Fruit fly (Drosophila melanogaster) whole organism, embryonic: Measurements from ENCODE around the gene CG3587.
A peak's percentile ranks its signal among the peaks of the same experiment; 100 is the strongest.

Source experiments
- Atf6 ChIP-seq: fragments of 200-800 bp; sonication (Bioruptor generic); IDR thresholded peaks from 2 replicates; pipeline ENCODE4 v1.3.6; 2022; ENCODE audit warnings: missing biosample characterization, missing genetic modification characterization
- CG10267 ChIP-seq: fragments of 200-800 bp; sonication (Bioruptor generic); optimal IDR thresholded peaks from 2 replicates; lab custom pipeline; 2018; ENCODE audit warnings: missing biosample characterization, mild to moderate bottlenecking, missing genetic modification characterization, moderate library complexity
- CG10543 ChIP-seq: fragments of 200-800 bp; sonication (Bioruptor generic); optimal IDR thresholded peaks from 3 replicates; lab custom pipeline; 2017; ENCODE audit warnings: missing biosample characterization, mild to moderate bottlenecking, missing genetic modification characterization, moderate library complexity
- CG10959 ChIP-seq: fragments of 200-800 bp; sonication (Bioruptor generic); IDR thresholded peaks from 2 replicates; pipeline ENCODE4 v1.3.6; 2022; ENCODE audit warnings: missing biosample characterization, missing genetic modification characterization
- CG11398 ChIP-seq: fragments of 200-800 bp; sonication (Bioruptor generic); optimal IDR thresholded peaks from 2 replicates; lab custom pipeline; 2016; ENCODE audit warnings: missing biosample characterization, missing genetic modification characterization
- CG11504 ChIP-seq: fragments of 200-800 bp; sonication (Bioruptor generic); optimal IDR thresholded peaks from 3 replicates; lab custom pipeline; 2019; ENCODE audit warnings: missing biosample characterization, mild to moderate bottlenecking, missing genetic modification characterization, moderate library complexity
- CG12299 ChIP-seq: fragments of 200-800 bp; sonication (Bioruptor generic); optimal IDR thresholded peaks from 2 replicates; lab custom pipeline; 2018; ENCODE audit warnings: missing biosample characterization, mild to moderate bottlenecking, missing genetic modification characterization
- CG12942 ChIP-seq: fragments of 200-800 bp; sonication (Bioruptor generic); optimal IDR thresholded peaks from 3 replicates; lab custom pipeline; 2016; ENCODE audit warnings: missing biosample characterization, missing genetic modification characterization
- CG13424 ChIP-seq: fragments of 200-800 bp; sonication (Bioruptor generic); optimal IDR thresholded peaks from 2 replicates; lab custom pipeline; 2019; ENCODE audit warnings: missing biosample characterization, mild to moderate bottlenecking, missing genetic modification characterization, moderate library complexity
- CG14965 ChIP-seq: fragments of 200-800 bp; sonication (Bioruptor generic); optimal IDR thresholded peaks from 2 replicates; lab custom pipeline; 2016; ENCODE audit warnings: missing biosample characterization, missing genetic modification characterization, borderline replicate concordance
- CG15479 ChIP-seq: fragments of 200-800 bp; sonication (Bioruptor generic); optimal IDR thresholded peaks from 3 replicates; lab custom pipeline; 2019; ENCODE audit warnings: missing biosample characterization, mild to moderate bottlenecking, missing genetic modification characterization, moderate library complexity
- CG15696 ChIP-seq: fragments of 200-800 bp; sonication (Bioruptor generic); optimal IDR thresholded peaks from 2 replicates; lab custom pipeline; 2019; ENCODE audit warnings: missing biosample characterization, mild to moderate bottlenecking, missing genetic modification characterization, moderate library complexity
- CG1603 ChIP-seq: fragments of 200-800 bp; sonication (Bioruptor generic); optimal IDR thresholded peaks from 2 replicates; lab custom pipeline; 2019; ENCODE audit warnings: missing biosample characterization, mild to moderate bottlenecking, missing genetic modification characterization, moderate library complexity
- CG17361 ChIP-seq: fragments of 200-800 bp; sonication (Bioruptor generic); IDR thresholded peaks from 3 replicates; pipeline ENCODE4 v1.3.6; 2022; ENCODE audit warnings: missing biosample characterization, missing genetic modification characterization
- CG1832 ChIP-seq: fragments of 200-800 bp; sonication (Bioruptor generic); optimal IDR thresholded peaks from 2 replicates; lab custom pipeline; 2017; ENCODE audit warnings: missing biosample characterization, mild to moderate bottlenecking, missing genetic modification characterization, inconsistent platforms
- CG2120 ChIP-seq: fragments of 200-800 bp; sonication (Bioruptor generic); optimal IDR thresholded peaks from 3 replicates; lab custom pipeline; 2016; ENCODE audit warnings: missing biosample characterization, missing genetic modification characterization
- CG31224 ChIP-seq: fragments of 200-800 bp; sonication (Bioruptor generic); IDR thresholded peaks from 2 replicates; pipeline ENCODE4 v1.3.6; 2022; ENCODE audit warnings: missing biosample characterization, missing genetic modification characterization
- CG6175 ChIP-seq: fragments of 200-800 bp; sonication (Bioruptor generic); IDR thresholded peaks from 3 replicates; pipeline ENCODE4 v1.3.6; 2022; ENCODE audit warnings: missing biosample characterization, missing genetic modification characterization
- CG6272 ChIP-seq: fragments of 200-800 bp; sonication (Bioruptor generic); IDR thresholded peaks from 2 replicates; pipeline ENCODE4 v1.3.6; 2022; ENCODE audit warnings: missing biosample characterization, missing genetic modification characterization
- CG7556 ChIP-seq: fragments of 200-800 bp; sonication (Bioruptor generic); optimal IDR thresholded peaks from 2 replicates; lab custom pipeline; 2017; ENCODE audit warnings: missing biosample characterization, mild to moderate bottlenecking, missing genetic modification characterization
- CG9817 ChIP-seq: fragments of 200-800 bp; sonication (Bioruptor generic); optimal IDR thresholded peaks from 2 replicates; lab custom pipeline; 2018; ENCODE audit warnings: missing biosample characterization, mild to moderate bottlenecking, missing genetic modification characterization, moderate library complexity
- D ChIP-seq, 2 experiments: fragments of 200-800 bp in 1 of 2; fragments of >200 bp in 1 of 2; sonication (Bioruptor generic) in 1 of 2; optimal IDR thresholded peaks; 2 replicates in 1 of 2; 3 replicates in 1 of 2; lab custom pipeline; 2017; ENCODE audit warnings: mild to moderate bottlenecking in 1 of 2, missing biosample characterization in 1 of 2, missing genetic modification characterization in 1 of 2, missing genetic modification reagents in 1 of 2
- Eip74EF ChIP-seq, 2 experiments: fragments of 200-800 bp in 1 of 2; fragments of >200 bp in 1 of 2; sonication (Bioruptor generic) in 1 of 2; optimal IDR thresholded peaks; 2 replicates each; lab custom pipeline; 2017 to 2019; ENCODE audit warnings: missing biosample characterization in 2 of 2, missing genetic modification characterization in 2 of 2, mild to moderate bottlenecking in 1 of 2, moderate library complexity in 1 of 2
- HLH3B ChIP-seq: fragments of 200-800 bp; sonication (Bioruptor generic); IDR thresholded peaks from 2 replicates; pipeline ENCODE4 v1.3.6; 2022; ENCODE audit warnings: missing biosample characterization, missing genetic modification characterization
- HLH4C ChIP-seq: fragments of 200-800 bp; sonication (Bioruptor generic); IDR thresholded peaks from 3 replicates; pipeline ENCODE4 v1.3.6; 2022; ENCODE audit warnings: missing biosample characterization, missing genetic modification characterization; ENCODE audit not compliant: partially characterized antibody
- Hr51 ChIP-seq, 2 experiments: fragments of 200-800 bp; sonication (Bioruptor generic); optimal IDR thresholded peaks; 2 replicates in 1 of 2; 3 replicates in 1 of 2; lab custom pipeline; 2016 to 2018; ENCODE audit warnings: missing biosample characterization in 2 of 2, missing genetic modification characterization in 2 of 2, mild to moderate bottlenecking in 1 of 2, moderate library complexity in 1 of 2
- Lhr ChIP-seq: fragments of 200-800 bp; sonication (Bioruptor generic); optimal IDR thresholded peaks from 3 replicates; lab custom pipeline; 2017; ENCODE audit warnings: mild to moderate bottlenecking, missing biosample characterization, missing genetic modification reagents, missing genetic modification characterization
- Mes4 ChIP-seq: fragments of 200-800 bp; sonication (Bioruptor generic); optimal IDR thresholded peaks from 2 replicates; lab custom pipeline; 2016; ENCODE audit warnings: missing biosample characterization, missing genetic modification characterization
- Oli ChIP-seq: fragments of 200-800 bp; sonication (Bioruptor generic); optimal IDR thresholded peaks from 2 replicates; lab custom pipeline; 2018; ENCODE audit warnings: missing biosample characterization, mild to moderate bottlenecking, missing genetic modification characterization, moderate library complexity
- Ravus ChIP-seq: fragments of 200-800 bp; sonication (Bioruptor generic); IDR thresholded peaks from 2 replicates; pipeline ENCODE4 v1.3.6; 2022; ENCODE audit warnings: missing biosample characterization, missing genetic modification characterization
- Sin3A ChIP-seq: fragments of >200 bp; optimal IDR thresholded peaks from 2 replicates; lab custom pipeline; 2018
- Xbp1 ChIP-seq: fragments of 200-800 bp; sonication (Bioruptor generic); optimal IDR thresholded peaks from 3 replicates; lab custom pipeline; 2016; ENCODE audit warnings: missing biosample characterization, mild to moderate bottlenecking, missing genetic modification characterization
- chinmo ChIP-seq: fragments of 200-800 bp; sonication (Bioruptor generic); IDR thresholded peaks from 4 replicates; pipeline ENCODE4 v1.3.6; 2022; ENCODE audit warnings: missing biosample characterization, missing genetic modification characterization; ENCODE audit not compliant: partially characterized antibody
- crc ChIP-seq: fragments of 200-800 bp; sonication (Bioruptor generic); optimal IDR thresholded peaks from 2 replicates; lab custom pipeline; 2016; ENCODE audit warnings: missing biosample characterization, missing genetic modification characterization
- en ChIP-seq: fragments of 200-800 bp; sonication (Bioruptor generic); optimal IDR thresholded peaks from 2 replicates; lab custom pipeline; 2016; ENCODE audit warnings: missing biosample characterization, missing genetic modification characterization
- gsb ChIP-seq: fragments of 200-800 bp; sonication (Bioruptor generic); IDR thresholded peaks from 2 replicates; pipeline ENCODE4 v1.3.6; 2022; ENCODE audit warnings: missing biosample characterization, missing genetic modification characterization
- jumu ChIP-seq: fragments of 200-800 bp; sonication (Bioruptor generic); optimal IDR thresholded peaks from 3 replicates; lab custom pipeline; 2016; ENCODE audit warnings: missing biosample characterization, missing genetic modification characterization
- lola ChIP-seq, 3 experiments: fragments of >200 bp in 2 of 3; fragments of 200-800 bp in 1 of 3; sonication (Bioruptor generic) in 1 of 3; optimal IDR thresholded peaks; 2 replicates each; lab custom pipeline; 2017 to 2019; ENCODE audit warnings: missing biosample characterization in 3 of 3, missing genetic modification characterization in 3 of 3, mild to moderate bottlenecking in 1 of 3, moderate library complexity in 1 of 3
- nerfin-2 ChIP-seq: fragments of 200-800 bp; sonication (Bioruptor generic); IDR thresholded peaks from 2 replicates; pipeline ENCODE4 v1.3.6; 2022; ENCODE audit warnings: missing biosample characterization, missing genetic modification characterization; ENCODE audit not compliant: partially characterized antibody
- odd ChIP-seq: fragments of 200-800 bp; sonication (Bioruptor generic); optimal IDR thresholded peaks from 2 replicates; lab custom pipeline; 2017; ENCODE audit warnings: missing biosample characterization, mild to moderate bottlenecking, missing genetic modification characterization
- pros ChIP-seq: fragments of 200-800 bp; sonication (Bioruptor generic); optimal IDR thresholded peaks from 3 replicates; lab custom pipeline; 2019; ENCODE audit warnings: missing biosample characterization, mild to moderate bottlenecking, missing genetic modification characterization, moderate library complexity
- pum ChIP-seq: fragments of 200-800 bp; sonication (Bioruptor generic); optimal IDR thresholded peaks from 2 replicates; lab custom pipeline; 2016; ENCODE audit warnings: missing biosample characterization, missing genetic modification characterization
- ranshi ChIP-seq: fragments of 200-800 bp; sonication (Bioruptor generic); IDR thresholded peaks from 2 replicates; pipeline ENCODE4 v1.3.6; 2022; ENCODE audit warnings: missing biosample characterization, missing genetic modification characterization
- ro ChIP-seq: fragments of 200-800 bp; sonication (Bioruptor generic); IDR thresholded peaks from 2 replicates; pipeline ENCODE4 v1.3.6; 2022; ENCODE audit warnings: missing biosample characterization, missing genetic modification characterization
- slou ChIP-seq: fragments of 200-800 bp; sonication (Bioruptor generic); optimal IDR thresholded peaks from 3 replicates; lab custom pipeline; 2016; ENCODE audit warnings: missing biosample characterization, missing genetic modification characterization
- sob ChIP-seq: fragments of 200-800 bp; sonication (Bioruptor generic); IDR thresholded peaks from 2 replicates; pipeline ENCODE4 v1.3.6; 2022; ENCODE audit warnings: missing biosample characterization, missing genetic modification characterization
- wor ChIP-seq: fragments of 200-800 bp; sonication (Bioruptor generic); IDR thresholded peaks from 2 replicates; pipeline ENCODE4 v1.3.6; 2022; ENCODE audit warnings: missing biosample characterization, missing genetic modification characterization
- zen2 ChIP-seq: fragments of 200-800 bp; sonication (Bioruptor generic); IDR thresholded peaks from 3 replicates; pipeline ENCODE4 v1.3.6; 2022; ENCODE audit warnings: missing biosample characterization, missing genetic modification characterization; ENCODE audit not compliant: partially characterized antibody

Gene CG3587

DNA sequence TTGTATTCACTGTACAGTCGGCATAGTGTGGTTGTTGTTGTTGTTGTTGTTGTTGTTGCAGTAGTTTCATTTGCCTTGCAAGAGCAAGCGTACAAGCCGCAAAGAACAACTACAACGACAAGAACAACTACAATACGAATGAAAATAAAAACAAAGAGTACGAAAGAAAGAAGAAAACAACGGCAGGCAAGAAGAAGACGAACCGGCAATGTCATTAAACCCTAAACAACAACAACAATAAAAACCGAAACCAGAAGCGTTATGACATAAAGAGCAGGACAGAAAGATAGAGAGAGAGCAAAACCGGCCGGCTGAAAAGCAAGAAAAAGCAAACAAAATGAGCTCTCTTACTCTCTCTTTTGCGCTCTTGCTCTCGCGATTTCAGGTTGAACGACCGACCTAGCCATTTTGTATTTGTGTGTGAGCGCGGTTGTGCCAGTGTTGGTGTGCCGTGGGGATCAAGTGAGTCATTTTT lies 7.8 kb downstream of the CG3587 start (continued):
- TF ChIP-seq CG14965 (GFP tag; lab: Kevin White, UChicago) (no peak), CG31224 (GFP tag; lab: Robert Waterston, UW) (no peak), zen2 (GFP tag; lab: Robert Waterston, UW) (no peak), CG7556 (GFP tag; lab: Kevin White, UChicago) (peak; percentile 39), Hr51 (GFP tag; optimal IDR thresholded peaks at IDR 0.05; lab: Kevin White, UChicago) (no peak), CG6175 (GFP tag; lab: Robert Waterston, UW) (no peak), ro (GFP tag; lab: Robert Waterston, UW) (no peak), D (optimal IDR thresholded peaks at IDR 0.05; lab: Kevin White, UChicago) (no peak), D (GFP tag; optimal IDR thresholded peaks at IDR 0.05; lab: Kevin White, UChicago) (no peak), pros (peak; percentile 86), CG10267 (tag; lab: Kevin White, UChicago) (no peak), jumu (GFP tag; lab: Kevin White, UChicago) (no peak), Eip74EF (GFP tag; optimal IDR thresholded peaks at IDR 0.05; lab: Kevin White, UChicago) (no peak), HLH3B (no peak), CG11504 (no peak), Lhr (GFP tag; lab: Kevin White, UChicago) (no peak), CG15696 (tag; lab: Kevin White, UChicago) (no peak), ranshi (GFP tag; lab: Robert Waterston, UW) (no peak), CG1832 (peak; percentile 46), CG6272 (GFP tag; lab: Robert Waterston, UW) (no peak), CG17361 (GFP tag; lab: Robert Waterston, UW) (peak; percentile 22; the same call in 1 of the 3 replicates), Sin3A (lab: Kevin White, UChicago) (no peak), CG10543 (GFP tag; lab: Kevin White, UChicago) (no peak), Ravus (no peak), CG12942 (GFP tag; lab: Kevin White, UChicago) (no peak), wor (GFP tag; lab: Robert Waterston, UW) (no peak), en (GFP tag; lab: Kevin White, UChicago) (no peak), HLH4C (GFP tag; lab: Robert Waterston, UW) (no peak), pum (GFP tag; lab: Kevin White, UChicago) (no peak), odd (peak; percentile 49), CG15479 (GFP tag; lab: Kevin White, UChicago) (peak; percentile 1), slou (no peak), CG2120 (no peak), Oli (tag; lab: Kevin White, UChicago) (no peak), CG1603 (tag; lab: Kevin White, UChicago) (no peak), CG10959 (GFP tag; lab: Robert Waterston, UW) (no peak), nerfin-2 (no peak), Atf6 (GFP tag; lab: Robert Waterston, UW) (no peak), CG11398 (GFP tag; lab: Kevin White, UChicago) (no peak), chinmo (0 out of 4 replicates have a peak, but pooled peaks have one; percentile 70), CG9817 (tag; lab: Kevin White, UChicago) (no peak), Xbp1 (GFP tag; lab: Kevin White, UChicago) (no peak), sob (no peak), lola (GFP tag; optimal IDR thresholded peaks at IDR 0.05; lab: Kevin White, UChicago) (no peak), CG12299 (no peak), CG13424 (no peak), gsb (GFP tag; lab: Robert Waterston, UW) (no peak), Mes4 (GFP tag; lab: Kevin White, UChicago) (no peak), crc (GFP tag; lab: Kevin White, UChicago) (no peak)
